Worm (Caenorhabditis elegans): ENCODE measurements around the gene dnj-25.

dnj-25 gene

ce11 chrV:20744290-20744837, at the start of gene dnj-25:
TSS of gene dnj-25 (minus strand) at chrV:20744346.
- TF ChIP-seq cog-1 (tag; optimal IDR thresholded peaks at IDR 0.05) (no peak), ztf-23 (GFP tag; IDR thresholded peaks at IDR 0.05) (no peak), klf-2 (GFP tag; conservative IDR thresholded peaks at IDR 0.05) (no peak), tab-1 (GFP tag; IDR thresholded peaks at IDR 0.05) (no peak), T22C8.4 (GFP tag; IDR thresholded peaks at IDR 0.05) (no peak), flt-1 (GFP tag; IDR thresholded peaks at IDR 0.05) (no peak)

DNA sequence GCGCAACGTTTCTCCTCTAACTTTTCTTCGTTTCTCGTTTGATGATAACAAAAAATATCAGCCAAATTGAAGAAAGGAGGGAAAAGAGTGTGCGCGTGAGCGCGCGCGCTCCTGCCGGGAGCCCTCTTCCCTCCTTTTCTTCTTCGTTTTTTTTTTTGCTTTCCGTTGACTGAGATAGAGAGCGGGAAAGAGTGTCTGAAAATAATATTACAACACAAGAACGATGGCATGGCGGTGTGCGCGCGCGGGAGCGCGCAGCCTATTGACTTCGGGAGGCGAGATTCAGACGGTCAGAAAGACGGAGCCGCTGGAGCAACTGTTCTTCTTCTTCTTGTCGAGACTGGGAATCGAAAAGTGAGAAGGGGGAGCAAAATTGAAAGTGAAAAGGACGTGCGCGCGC, 49.6 kb upstream of the dnj-25 start:
- TF ChIP-seq med-1 (GFP tag; optimal IDR thresholded peaks at IDR 0.05; ENCODE audit: insufficient read depth) (no peak), T22C8.4 (GFP tag; IDR thresholded peaks at IDR 0.05) (no peak), ztf-29 (GFP tag; IDR thresholded peaks at IDR 0.05) (no peak), cog-1 (tag; optimal IDR thresholded peaks at IDR 0.05) (no peak), flt-1 (GFP tag; IDR thresholded peaks at IDR 0.05) (no peak), ztf-23 (GFP tag; IDR thresholded peaks at IDR 0.05) (no peak), tab-1 (GFP tag; IDR thresholded peaks at IDR 0.05) (no peak), klf-2 (GFP tag; conservative IDR thresholded peaks at IDR 0.05) (no peak), ref-1 (GFP tag; conservative IDR thresholded peaks at IDR 0.05) (no peak)

ce11 chrV:20792371-20792890, 48.3 kb upstream of the dnj-25 start, which contains the start of gene Y44A6D.3:
TSS of gene Y44A6D.3 (minus strand) at chrV:20792421.
- TF ChIP-seq ztf-29 (GFP tag; IDR thresholded peaks at IDR 0.05) (no peak), tab-1 (GFP tag; IDR thresholded peaks at IDR 0.05) (no peak), T22C8.4 (GFP tag; IDR thresholded peaks at IDR 0.05) (no peak), ztf-23 (GFP tag; IDR thresholded peaks at IDR 0.05) (no peak), med-1 (GFP tag; optimal IDR thresholded peaks at IDR 0.05; ENCODE audit: insufficient read depth) (no peak), klf-2 (GFP tag; conservative IDR thresholded peaks at IDR 0.05) (no peak), flt-1 (GFP tag; IDR thresholded peaks at IDR 0.05) (no peak), ref-1 (GFP tag; conservative IDR thresholded peaks at IDR 0.05) (no peak)

DNA sequence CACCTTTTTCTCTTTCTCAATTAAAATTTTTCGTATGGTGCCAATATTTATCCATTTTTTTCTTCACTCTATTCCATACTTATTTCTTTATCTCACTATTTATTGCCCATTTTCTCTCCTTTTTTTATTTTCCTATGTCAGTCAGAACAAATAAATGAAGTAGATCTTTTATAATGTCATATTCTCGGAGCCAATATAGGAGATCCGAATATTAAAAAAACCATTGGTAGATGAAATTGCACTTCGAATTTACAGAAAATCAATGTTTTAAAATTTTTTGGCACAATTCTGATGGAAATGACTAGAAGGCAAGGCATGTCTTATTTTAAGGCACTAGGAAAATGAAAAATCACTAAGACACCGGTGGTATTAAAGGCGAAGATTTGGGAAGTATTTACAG, 46.5 kb upstream of the dnj-25 start:
- no peak for TF ChIP-seq klf-2 (GFP tag; conservative IDR thresholded peaks at IDR 0.05)
- no peak for TF ChIP-seq ztf-23 (GFP tag; IDR thresholded peaks at IDR 0.05)
- TF ChIP-seq T22C8.4 (GFP tag; IDR thresholded peaks at IDR 0.05): no peak
- TF ChIP-seq cog-1 (tag; optimal IDR thresholded peaks at IDR 0.05): no peak
- no peak for TF ChIP-seq ref-1 (GFP tag; conservative IDR thresholded peaks at IDR 0.05)
- no peak for TF ChIP-seq flt-1 (GFP tag; IDR thresholded peaks at IDR 0.05)
- no peak for TF ChIP-seq ztf-29 (GFP tag; IDR thresholded peaks at IDR 0.05)
- TF ChIP-seq tab-1 (GFP tag; IDR thresholded peaks at IDR 0.05): no peak
- no peak for TF ChIP-seq med-1 (GFP tag; optimal IDR thresholded peaks at IDR 0.05; ENCODE audit: insufficient read depth)

DNA sequence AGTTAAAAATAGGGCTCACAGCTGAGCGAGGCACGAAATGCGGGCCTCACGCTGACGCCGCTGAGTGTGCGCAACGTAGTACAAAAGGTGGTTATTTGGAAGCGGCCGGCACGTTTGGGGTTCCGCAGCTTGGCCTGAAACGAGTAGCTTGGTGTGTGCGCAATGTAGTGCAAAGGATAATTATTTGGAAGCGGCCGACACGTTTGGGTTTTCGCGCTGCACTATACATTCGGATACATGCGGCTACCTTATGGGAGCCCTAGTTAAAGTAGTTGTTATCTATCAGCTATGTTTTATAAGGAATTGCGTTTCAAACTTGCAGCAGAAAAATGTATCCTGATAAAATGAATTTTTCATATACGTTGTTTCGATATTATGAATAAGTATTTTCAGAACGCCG, 45.9 kb upstream of the dnj-25 start, which contains the start of gene Y44A6D.1:
Gene Y44A6D.1 (minus strand): TSS at position 23 of the 400 bp plus-strand sequence.
- no peak for TF ChIP-seq flt-1 (GFP tag; IDR thresholded peaks at IDR 0.05)
- no peak for TF ChIP-seq cog-1 (tag; optimal IDR thresholded peaks at IDR 0.05)
- TF ChIP-seq ztf-29 (GFP tag; IDR thresholded peaks at IDR 0.05): no peak
- no peak for TF ChIP-seq ztf-23 (GFP tag; IDR thresholded peaks at IDR 0.05)
- TF ChIP-seq ref-1 (GFP tag; conservative IDR thresholded peaks at IDR 0.05): no peak
- TF ChIP-seq med-1 (GFP tag; optimal IDR thresholded peaks at IDR 0.05; ENCODE audit: insufficient read depth): no peak
- TF ChIP-seq tab-1 (GFP tag; IDR thresholded peaks at IDR 0.05): no peak
- no peak for TF ChIP-seq T22C8.4 (GFP tag; IDR thresholded peaks at IDR 0.05)
- no peak for TF ChIP-seq klf-2 (GFP tag; conservative IDR thresholded peaks at IDR 0.05)

DNA sequence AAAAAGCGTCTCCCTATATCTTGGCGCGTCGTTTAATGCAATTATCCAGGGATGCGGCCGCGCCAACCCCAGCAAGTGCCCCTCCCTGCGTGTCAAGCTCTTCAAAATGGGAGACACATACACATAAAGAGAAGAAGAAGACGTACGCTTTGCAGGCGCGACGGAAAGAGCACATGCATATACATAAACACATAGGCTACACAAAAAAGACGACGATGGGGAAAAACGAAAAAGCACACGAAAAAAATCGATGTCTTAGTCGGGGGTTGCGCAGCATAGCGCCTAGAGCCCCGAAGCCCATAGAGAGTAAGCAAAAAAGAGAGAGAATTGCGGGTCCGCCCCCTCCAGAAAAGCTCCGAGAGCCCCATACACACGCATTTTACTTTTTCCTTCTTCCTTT, 45.0 kb upstream of the dnj-25 start, which contains the start of gene tpan-1:
Gene tpan-1 (plus strand): TSS at position 398 of the 400 bp plus-strand sequence.
- TF ChIP-seq ztf-29 (GFP tag; IDR thresholded peaks at IDR 0.05): no peak

DNA sequence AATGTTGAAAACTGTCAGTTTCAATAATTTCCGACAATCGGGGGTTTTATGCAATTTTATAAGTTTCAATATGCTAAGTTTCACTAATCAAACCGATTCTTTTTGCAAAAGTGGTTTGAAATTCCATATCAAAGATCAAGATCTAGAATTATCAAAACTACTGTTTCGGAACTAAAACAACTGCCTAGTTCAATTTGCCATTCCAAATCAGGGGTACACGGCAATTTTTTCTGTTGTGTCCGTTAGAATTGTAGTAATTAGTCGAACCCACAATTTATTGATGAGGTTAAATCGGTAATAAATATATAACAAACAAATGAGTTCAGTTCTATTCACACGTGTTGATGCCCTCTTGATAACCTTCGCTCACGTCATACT, 41.7 kb upstream of the dnj-25 start:
- TF ChIP-seq T22C8.4 (GFP tag; IDR thresholded peaks at IDR 0.05) (no peak), cog-1 (tag; optimal IDR thresholded peaks at IDR 0.05) (no peak), med-1 (GFP tag; optimal IDR thresholded peaks at IDR 0.05; ENCODE audit: insufficient read depth) (no peak), ztf-23 (GFP tag; IDR thresholded peaks at IDR 0.05) (no peak), ztf-29 (GFP tag; IDR thresholded peaks at IDR 0.05) (no peak), klf-2 (GFP tag; conservative IDR thresholded peaks at IDR 0.05) (no peak), ref-1 (GFP tag; conservative IDR thresholded peaks at IDR 0.05) (no peak), tab-1 (GFP tag; IDR thresholded peaks at IDR 0.05) (no peak), flt-1 (GFP tag; IDR thresholded peaks at IDR 0.05) (no peak)

DNA sequence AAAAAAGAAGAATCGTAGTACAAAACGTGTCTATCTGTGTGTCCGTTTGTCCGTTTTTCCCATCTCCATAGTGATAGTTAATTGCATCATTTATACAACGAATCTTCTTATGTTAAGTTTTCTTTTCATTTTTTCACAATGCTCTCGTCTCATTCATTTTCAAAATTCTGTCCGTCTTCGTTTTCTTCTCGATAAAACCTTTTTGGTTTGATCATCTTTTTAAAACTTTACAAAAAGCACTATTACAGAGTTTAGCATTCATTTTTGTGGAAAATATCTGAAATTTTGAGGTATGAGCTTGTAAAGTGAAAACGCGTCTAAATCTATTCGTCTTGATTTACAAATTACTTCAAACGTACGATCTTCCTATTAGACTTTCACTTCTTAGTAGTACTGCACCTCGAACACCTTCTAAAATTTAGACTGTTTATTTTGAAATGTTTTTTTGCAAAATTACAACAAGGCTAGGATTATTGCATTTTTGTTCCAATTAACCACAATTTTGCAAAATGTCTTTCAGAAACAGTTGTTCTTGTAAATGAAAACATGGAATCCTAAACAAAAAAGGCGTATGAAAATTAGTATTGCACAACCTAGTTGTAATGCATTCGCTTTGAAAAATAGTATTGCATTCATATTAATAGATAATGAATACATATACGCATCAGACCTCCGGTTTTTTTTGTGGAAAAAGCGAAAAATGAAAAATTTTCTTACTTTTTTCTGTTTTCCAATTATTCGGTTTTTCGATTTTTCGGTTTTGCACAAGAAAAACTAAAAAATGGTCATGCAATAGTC, 41.1 kb upstream of the dnj-25 start:
- TF ChIP-seq flt-1 (GFP tag; IDR thresholded peaks at IDR 0.05): no peak
- no peak for TF ChIP-seq med-1 (GFP tag; optimal IDR thresholded peaks at IDR 0.05; ENCODE audit: insufficient read depth)
- no peak for TF ChIP-seq klf-2 (GFP tag; conservative IDR thresholded peaks at IDR 0.05)
- TF ChIP-seq T22C8.4 (GFP tag; IDR thresholded peaks at IDR 0.05): no peak
- TF ChIP-seq ref-1 (GFP tag; conservative IDR thresholded peaks at IDR 0.05): no peak
- no peak for TF ChIP-seq tab-1 (GFP tag; IDR thresholded peaks at IDR 0.05)
- no peak for TF ChIP-seq cog-1 (tag; optimal IDR thresholded peaks at IDR 0.05)
- TF ChIP-seq ztf-23 (GFP tag; IDR thresholded peaks at IDR 0.05): no peak
- TF ChIP-seq ztf-29 (GFP tag; IDR thresholded peaks at IDR 0.05): no peak

- no peak for TF ChIP-seq flt-1 (GFP tag; IDR thresholded peaks at IDR 0.05)
- no peak for TF ChIP-seq ztf-23 (GFP tag; IDR thresholded peaks at IDR 0.05)
- TF ChIP-seq ref-1 (GFP tag; conservative IDR thresholded peaks at IDR 0.05): no peak
- TF ChIP-seq ztf-29 (GFP tag; IDR thresholded peaks at IDR 0.05): no peak
- no peak for TF ChIP-seq med-1 (GFP tag; optimal IDR thresholded peaks at IDR 0.05; ENCODE audit: insufficient read depth)
- TF ChIP-seq T22C8.4 (GFP tag; IDR thresholded peaks at IDR 0.05): no peak
- no peak for TF ChIP-seq klf-2 (GFP tag; conservative IDR thresholded peaks at IDR 0.05)
- no peak for TF ChIP-seq cog-1 (tag; optimal IDR thresholded peaks at IDR 0.05)
- TF ChIP-seq tab-1 (GFP tag; IDR thresholded peaks at IDR 0.05): no peak
Measured at ce11 chrV:20783642-20784041, 39.5 kb upstream of the dnj-25 start.

Data from whole organism, midembryonic.